Worm (Caenorhabditis elegans) whole organism, late embryonic: Measurements from ENCODE around the gene wdr-54.
A peak's percentile ranks its signal among the peaks of the same experiment; 100 is the strongest.

Experiments
- C08G9.2 ChIP-seq: sonication (generic microtip); optimal IDR thresholded peaks from 2 replicates; lab custom pipeline; 2016; ENCODE audit warnings: mild to moderate bottlenecking, missing genetic modification characterization, moderate library complexity, missing compliant biosample characterization
- C38D4.7 ChIP-seq: fragments of 200-800 bp; sonication (Bioruptor generic); optimal IDR thresholded peaks from 2 replicates; lab custom pipeline; 2018; ENCODE audit warnings: mild to moderate bottlenecking, missing genetic modification characterization, moderate library complexity, missing compliant biosample characterization
- F13H6.1 ChIP-seq: sonication (generic microtip); optimal IDR thresholded peaks from 2 replicates; lab custom pipeline; 2016; ENCODE audit warnings: missing genetic modification characterization, missing compliant biosample characterization
- K09A11.1 ChIP-seq: sonication (generic microtip); optimal IDR thresholded peaks from 2 replicates; lab custom pipeline; 2017; ENCODE audit warnings: antibody characterized with exemption, mild to moderate bottlenecking, missing genetic modification characterization, missing compliant biosample characterization; ENCODE audit not compliant: insufficient read depth
- Y22D7AL.16 ChIP-seq: sonication (generic microtip); optimal IDR thresholded peaks from 2 replicates; lab custom pipeline; 2016; ENCODE audit warnings: missing genetic modification characterization, missing compliant biosample characterization
- ahr-1 ChIP-seq: sonication (generic microtip); optimal IDR thresholded peaks from 2 replicates; lab custom pipeline; 2016; ENCODE audit warnings: missing genetic modification characterization, missing compliant biosample characterization
- ama-1 ChIP-seq: fragments of 150-350 bp; optimal IDR thresholded peaks from 2 replicates; lab custom pipeline; 2014
- ceh-18 ChIP-seq: sonication (generic microtip); optimal IDR thresholded peaks from 2 replicates; lab custom pipeline; 2016; ENCODE audit warnings: missing genetic modification characterization, missing compliant biosample characterization
- ceh-19 ChIP-seq: fragments of 200-800 bp; sonication (Bioruptor generic); optimal IDR thresholded peaks from 2 replicates; lab custom pipeline; 2018; ENCODE audit warnings: mild to moderate bottlenecking, missing genetic modification characterization, missing compliant biosample characterization
- ceh-2 ChIP-seq: sonication (generic microtip); optimal IDR thresholded peaks from 2 replicates; lab custom pipeline; 2016; ENCODE audit warnings: missing genotype, missing genetic modification characterization, missing compliant biosample characterization
- ceh-22 ChIP-seq: sonication (generic microtip); optimal IDR thresholded peaks from 2 replicates; lab custom pipeline; 2017; ENCODE audit warnings: missing biosample characterization, missing genetic modification characterization
- ceh-30 ChIP-seq: fragments of 150-350 bp; optimal IDR thresholded peaks from 2 replicates; lab custom pipeline; 2014; ENCODE audit warnings: missing biosample characterization, missing genetic modification characterization
- ceh-31 ChIP-seq: sonication (generic microtip); optimal IDR thresholded peaks from 2 replicates; lab custom pipeline; 2016; ENCODE audit warnings: missing genetic modification characterization, missing compliant biosample characterization
- ceh-45 ChIP-seq: fragments of 200-800 bp; sonication (Bioruptor generic); IDR thresholded peaks from 2 replicates; pipeline ENCODE4 v1.3.6; 2022; ENCODE audit warnings: missing genetic modification reagents, missing genetic modification characterization, missing compliant biosample characterization
- ceh-6 ChIP-seq: fragments of 200-800 bp; sonication (Bioruptor generic); optimal IDR thresholded peaks from 2 replicates; lab custom pipeline; 2018; ENCODE audit warnings: mild to moderate bottlenecking, missing genetic modification characterization, missing compliant biosample characterization
- ceh-9 ChIP-seq: sonication (generic microtip); optimal IDR thresholded peaks from 2 replicates; lab custom pipeline; 2016; ENCODE audit warnings: mild to moderate bottlenecking, missing genetic modification characterization, inconsistent platforms, missing compliant biosample characterization
- che-1 ChIP-seq: sonication (generic microtip); optimal IDR thresholded peaks from 2 replicates; lab custom pipeline; 2016; ENCODE audit warnings: mild to moderate bottlenecking, missing genetic modification characterization, missing compliant biosample characterization
- dve-1 ChIP-seq: sonication (generic microtip); optimal IDR thresholded peaks from 2 replicates; lab custom pipeline; 2017; ENCODE audit warnings: antibody characterized with exemption, mild to moderate bottlenecking, missing genetic modification characterization, missing compliant biosample characterization
- elt-4 ChIP-seq: sonication (generic microtip); optimal IDR thresholded peaks from 2 replicates; lab custom pipeline; 2016; ENCODE audit warnings: missing genetic modification characterization, missing compliant biosample characterization
- eyg-1 ChIP-seq: sonication (generic microtip); optimal IDR thresholded peaks from 2 replicates; lab custom pipeline; 2016; ENCODE audit warnings: missing genotype, missing genetic modification characterization, missing compliant biosample characterization
- fax-1 ChIP-seq: sonication (generic microtip); optimal IDR thresholded peaks from 2 replicates; lab custom pipeline; 2016; ENCODE audit warnings: missing genotype, missing genetic modification characterization, missing compliant biosample characterization
- fkh-10 ChIP-seq: fragments of 150-350 bp; optimal IDR thresholded peaks from 2 replicates; lab custom pipeline; 2014; ENCODE audit warnings: missing biosample characterization, missing genetic modification reagents, missing genetic modification characterization
- fkh-6 ChIP-seq: sonication (generic microtip); optimal IDR thresholded peaks from 2 replicates; lab custom pipeline; 2016; ENCODE audit warnings: missing genetic modification characterization, missing compliant biosample characterization
- gmeb-2 ChIP-seq: sonication (generic microtip); optimal IDR thresholded peaks from 2 replicates; lab custom pipeline; 2016; ENCODE audit warnings: missing genetic modification characterization, inconsistent platforms, missing compliant biosample characterization
- hlh-15 ChIP-seq: sonication (generic microtip); optimal IDR thresholded peaks from 2 replicates; lab custom pipeline; 2016; ENCODE audit warnings: missing genetic modification characterization, missing compliant biosample characterization
- hlh-6 ChIP-seq: sonication (generic microtip); optimal IDR thresholded peaks from 2 replicates; lab custom pipeline; 2016; ENCODE audit warnings: missing genotype, missing genetic modification characterization, missing compliant biosample characterization
- hlh-8 ChIP-seq: sonication (generic microtip); optimal IDR thresholded peaks from 2 replicates; lab custom pipeline; 2016; ENCODE audit warnings: missing genotype, missing genetic modification characterization, missing compliant biosample characterization
- lin-11 ChIP-seq: fragments of 200-800 bp; sonication (Bioruptor generic); optimal IDR thresholded peaks from 2 replicates; lab custom pipeline; 2018; ENCODE audit warnings: mild to moderate bottlenecking, missing genetic modification characterization, missing compliant biosample characterization
- madf-2 ChIP-seq: sonication (generic microtip); optimal IDR thresholded peaks from 2 replicates; lab custom pipeline; 2017; ENCODE audit warnings: missing genetic modification characterization, missing compliant biosample characterization
- nfya-1 ChIP-seq: sonication (generic microtip); optimal IDR thresholded peaks from 2 replicates; lab custom pipeline; 2017; ENCODE audit warnings: missing genetic modification characterization, mild to moderate bottlenecking, missing compliant biosample characterization, antibody characterized with exemption, moderate library complexity
- npax-4 ChIP-seq: sonication (generic microtip); optimal IDR thresholded peaks from 2 replicates; lab custom pipeline; 2016; ENCODE audit warnings: missing genetic modification characterization, missing compliant biosample characterization
- odd-2 ChIP-seq: sonication (generic microtip); optimal IDR thresholded peaks from 2 replicates; lab custom pipeline; 2017; ENCODE audit warnings: antibody characterized with exemption, mild to moderate bottlenecking, missing genetic modification characterization, missing compliant biosample characterization
- pag-3 ChIP-seq: sonication (generic microtip); optimal IDR thresholded peaks from 2 replicates; lab custom pipeline; 2016; ENCODE audit warnings: missing compliant biosample characterization, missing genetic modification characterization, borderline replicate concordance
- pat-9 ChIP-seq: fragments of 200-800 bp; sonication (Bioruptor generic); optimal IDR thresholded peaks from 2 replicates; lab custom pipeline; 2018; ENCODE audit warnings: mild to moderate bottlenecking, missing genetic modification characterization, moderate library complexity, missing compliant biosample characterization
- pax-1 ChIP-seq: fragments of 150-350 bp; optimal IDR thresholded peaks from 2 replicates; lab custom pipeline; 2014; ENCODE audit warnings: missing biosample characterization, missing genetic modification characterization
- pha-2 ChIP-seq: sonication (generic microtip); optimal IDR thresholded peaks from 2 replicates; lab custom pipeline; 2017; ENCODE audit warnings: mild to moderate bottlenecking, missing genetic modification characterization, missing compliant biosample characterization
- pqm-1 ChIP-seq: sonication (generic microtip); optimal IDR thresholded peaks from 2 replicates; lab custom pipeline; 2016; ENCODE audit warnings: missing genetic modification characterization, missing compliant biosample characterization
- pros-1 ChIP-seq: fragments of 150-350 bp; optimal IDR thresholded peaks from 2 replicates; lab custom pipeline; 2014; ENCODE audit warnings: missing biosample characterization, missing genetic modification reagents, missing genetic modification characterization
- ref-2 ChIP-seq: sonication (generic microtip); optimal IDR thresholded peaks from 2 replicates; lab custom pipeline; 2016; ENCODE audit warnings: missing genetic modification characterization, missing compliant biosample characterization
- sox-2 ChIP-seq: fragments of 200-800 bp; sonication (Bioruptor generic); IDR thresholded peaks from 2 replicates; pipeline ENCODE4 v1.3.6; 2022; ENCODE audit warnings: missing genetic modification reagents, missing genetic modification characterization, missing compliant biosample characterization
- sox-4 ChIP-seq: sonication (generic microtip); optimal IDR thresholded peaks from 2 replicates; lab custom pipeline; 2017; ENCODE audit warnings: mild to moderate bottlenecking, missing genetic modification characterization, inconsistent platforms, missing compliant biosample characterization
- tbx-2 ChIP-seq: sonication (generic microtip); optimal IDR thresholded peaks from 2 replicates; lab custom pipeline; 2016; ENCODE audit warnings: missing genetic modification characterization, missing compliant biosample characterization
- ttx-3 ChIP-seq: sonication (generic microtip); optimal IDR thresholded peaks from 2 replicates; lab custom pipeline; 2016; ENCODE audit warnings: missing genetic modification reagents, missing genetic modification characterization, missing compliant biosample characterization
- unc-42 ChIP-seq: sonication (generic microtip); optimal IDR thresholded peaks from 2 replicates; lab custom pipeline; 2016; ENCODE audit warnings: missing genotype, missing genetic modification characterization, missing compliant biosample characterization
- unc-86 ChIP-seq: sonication (generic microtip); optimal IDR thresholded peaks from 2 replicates; lab custom pipeline; 2016; ENCODE audit warnings: missing genetic modification characterization, missing compliant biosample characterization
- zip-5 ChIP-seq: sonication (generic microtip); optimal IDR thresholded peaks from 2 replicates; lab custom pipeline; 2016; ENCODE audit warnings: missing genetic modification characterization, missing compliant biosample characterization
- ztf-16 ChIP-seq: sonication (generic microtip); optimal IDR thresholded peaks from 2 replicates; lab custom pipeline; 2017; ENCODE audit warnings: missing genetic modification characterization, missing compliant biosample characterization

Gene wdr-54

ce11 chrX:790593-790992 lies 38.1 kb upstream of the wdr-54 start:
- no peak for TF ChIP-seq hlh-8 (tag; lab: Kevin White, UChicago)
- no peak for TF ChIP-seq C38D4.7
- no peak for TF ChIP-seq sox-2
- TF ChIP-seq, all 69 proteins: peak for 0

- TF ChIP-seq dve-1 (no peak), elt-4 (tag; lab: Kevin White, UChicago) (no peak), pax-1 (tag; lab: Kevin White, UChicago) (no peak), odd-2 (tag; lab: Kevin White, UChicago) (no peak), pha-2 (tag; lab: Kevin White, UChicago) (no peak), ttx-3 (tag; lab: Kevin White, UChicago) (no peak), hlh-6 (tag; lab: Kevin White, UChicago) (no peak), ahr-1 (tag; lab: Kevin White, UChicago) (no peak), ceh-31 (tag; lab: Kevin White, UChicago) (no peak), K09A11.1 (tag; lab: Kevin White, UChicago) (no peak), ceh-19 (no peak), sox-4 (no peak), ceh-9 (tag; lab: Kevin White, UChicago) (no peak), nfya-1 (tag; lab: Kevin White, UChicago) (no peak), Y22D7AL.16 (no peak), unc-42 (tag; lab: Kevin White, UChicago) (no peak), ceh-6 (GFP tag; lab: Kevin White, UChicago) (no peak), ztf-16 (tag; lab: Kevin White, UChicago) (no peak), ref-2 (tag; lab: Kevin White, UChicago) (no peak)
Observed at ce11 chrX:802478-802877, 26.2 kb upstream of the wdr-54 start, which contains the start of gene gtr-1. TSS of gene gtr-1 (plus strand) at chrX:802778.

ce11 chrX:806515-806914 lies 22.2 kb upstream of the wdr-54 start:
- peak; percentile 18 for TF ChIP-seq fkh-6
- peak; percentile 86 for TF ChIP-seq ztf-16 (tag; lab: Kevin White, UChicago)
- no peak for TF ChIP-seq elt-4 (tag; lab: Kevin White, UChicago)
- peak; percentile 8 for TF ChIP-seq lin-11 (tag; lab: Kevin White, UChicago)
- peak; percentile 96 for TF ChIP-seq ceh-31 (tag; lab: Kevin White, UChicago)
- TF ChIP-seq ceh-45 (GFP tag; lab: Robert Waterston, UW) = peak; percentile 74; the same call in 1 of the 2 replicates
- peak; percentile 92 for TF ChIP-seq unc-86 (tag; lab: Kevin White, UChicago)
- TF ChIP-seq gmeb-2 (tag; lab: Kevin White, UChicago) = peak; percentile 41
- peak; percentile 78 for TF ChIP-seq ceh-19
- TF ChIP-seq ceh-22 (tag; lab: Kevin White, UChicago) = no peak
- peak; percentile 79 for TF ChIP-seq pqm-1 (tag; lab: Kevin White, UChicago)
- peak; percentile 36 for TF ChIP-seq fax-1
- TF ChIP-seq sox-2 = peak; percentile 74
- peak; percentile 96 for TF ChIP-seq unc-42 (tag; lab: Kevin White, UChicago)
- TF ChIP-seq ama-1 (lab: Kevin White, UChicago) = no peak
- peak; percentile 34 for TF ChIP-seq zip-5 (tag; lab: Kevin White, UChicago)
- no peak for TF ChIP-seq npax-4 (tag; lab: Kevin White, UChicago)
- TF ChIP-seq pat-9 (tag; lab: Kevin White, UChicago) = peak; percentile 38
- peak; percentile 96 for TF ChIP-seq pax-1 (tag; lab: Kevin White, UChicago)
- TF ChIP-seq pag-3 (tag; lab: Kevin White, UChicago) = no peak
- peak; percentile 84 for TF ChIP-seq K09A11.1 (tag; lab: Kevin White, UChicago)
- peak; percentile 80 for TF ChIP-seq pros-1 (tag; lab: Kevin White, UChicago)
- no peak for TF ChIP-seq che-1 (tag; lab: Kevin White, UChicago)
- TF ChIP-seq ref-2 (tag; lab: Kevin White, UChicago) = peak; percentile 96
- TF ChIP-seq eyg-1 (tag; lab: Kevin White, UChicago) = peak; percentile 75
- TF ChIP-seq odd-2 (tag; lab: Kevin White, UChicago) = no peak
- TF ChIP-seq ceh-18 (tag; lab: Kevin White, UChicago) = peak; percentile 97
- TF ChIP-seq ceh-2 (tag; lab: Kevin White, UChicago) = peak; percentile 91
- TF ChIP-seq tbx-2 (tag; lab: Kevin White, UChicago) = peak; percentile 95
- peak; percentile 68 for TF ChIP-seq ahr-1 (tag; lab: Kevin White, UChicago)
- peak; percentile 46 for TF ChIP-seq madf-2 (tag; lab: Kevin White, UChicago)
- peak; percentile 82 for TF ChIP-seq ceh-30 (tag; lab: Kevin White, UChicago)
- peak; percentile 96 for TF ChIP-seq dve-1
- peak; percentile 47 for TF ChIP-seq F13H6.1
- TF ChIP-seq C08G9.2 (tag; lab: Kevin White, UChicago) = peak; percentile 57
- TF ChIP-seq nfya-1 (tag; lab: Kevin White, UChicago) = peak; percentile 95
- peak; percentile 26 for TF ChIP-seq fkh-10
- peak; percentile 47 for TF ChIP-seq hlh-15 (tag; lab: Kevin White, UChicago)
- no peak for TF ChIP-seq C38D4.7
